Worm (Caenorhabditis elegans) whole organism, L1 larva: ENCODE data around the gene nlp-63.

Source experiments
- C16A3.4 ChIP-seq: fragments of 150-350 bp; optimal IDR thresholded peaks from 2 replicates; lab custom pipeline; 2014; ENCODE audit warnings: missing biosample characterization, missing genetic modification characterization
- aha-1 ChIP-seq: fragments of 150-350 bp; optimal IDR thresholded peaks from 2 replicates; lab custom pipeline; 2014; ENCODE audit warnings: missing biosample characterization, missing genetic modification characterization
- aly-2 ChIP-seq: fragments of 150-350 bp; optimal IDR thresholded peaks from 2 replicates; lab custom pipeline; 2014; ENCODE audit warnings: missing biosample characterization, missing genetic modification characterization
- ama-1 ChIP-seq: fragments of 150-350 bp; optimal IDR thresholded peaks from 2 replicates; lab custom pipeline; 2014
- blmp-1 ChIP-seq: fragments of 150-350 bp; optimal IDR thresholded peaks from 2 replicates; lab custom pipeline; 2014; ENCODE audit warnings: missing biosample characterization, missing genetic modification characterization
- ceh-63 ChIP-seq: fragments of 200-800 bp; sonication (Bioruptor generic); optimal IDR thresholded peaks from 2 replicates; lab custom pipeline; 2018; ENCODE audit warnings: mild to moderate bottlenecking, missing genetic modification characterization, missing compliant biosample characterization
- ceh-8 ChIP-seq: fragments of 200-800 bp; sonication (Bioruptor generic); optimal IDR thresholded peaks from 2 replicates; lab custom pipeline; 2018; ENCODE audit warnings: mild to moderate bottlenecking, missing genetic modification characterization, moderate library complexity, missing compliant biosample characterization
- ceh-82 ChIP-seq, 3 experiments: fragments of 150-350 bp in 1 of 3; sonication (generic microtip) in 2 of 3; optimal IDR thresholded peaks; 2 replicates each; lab custom pipeline; 2014 to 2017; ENCODE audit warnings: missing biosample characterization in 3 of 3, missing genetic modification characterization in 3 of 3
- dpl-1 ChIP-seq, 3 experiments: fragments of 150-350 bp in 2 of 3; sonication (generic microtip) in 1 of 3; optimal IDR thresholded peaks; 2 replicates each; lab custom pipeline; 2014 to 2017; ENCODE audit warnings: missing biosample characterization in 3 of 3, missing genetic modification characterization in 3 of 3, missing genetic modification reagents in 3 of 3
- dsc-1 ChIP-seq: sonication (generic microtip); optimal IDR thresholded peaks from 2 replicates; lab custom pipeline; 2016; ENCODE audit warnings: mild to moderate bottlenecking, missing genetic modification characterization, missing compliant biosample characterization
- efl-1 ChIP-seq, 4 experiments: fragments of 150-350 bp; optimal IDR thresholded peaks in 3 of 4; peaks in 1 of 4; 1 replicate in 1 of 4; 2 replicates in 3 of 4; lab custom pipeline; 2014; ENCODE audit warnings: missing biosample characterization in 2 of 4, missing genetic modification characterization in 2 of 4, missing genetic modification reagents in 2 of 4
- egl-13 ChIP-seq: sonication (generic microtip); optimal IDR thresholded peaks from 2 replicates; lab custom pipeline; 2016; ENCODE audit warnings: missing genotype, missing genetic modification reagents, missing genetic modification characterization, missing compliant biosample characterization
- elt-2 ChIP-seq: sonication (generic microtip); optimal IDR thresholded peaks from 2 replicates; lab custom pipeline; 2016; ENCODE audit warnings: missing genetic modification characterization, mild to moderate bottlenecking, inconsistent platforms, missing compliant biosample characterization, missing genetic modification reagents
- elt-3 ChIP-seq, 6 experiments: fragments of 150-350 bp in 1 of 6; sonication (generic microtip); optimal IDR thresholded peaks; 2 replicates each; lab custom pipeline; 2017 to 2018; ENCODE audit warnings: missing biosample characterization in 6 of 6, missing genetic modification characterization in 6 of 6, inconsistent platforms in 1 of 6
- fkh-10 ChIP-seq: sonication (generic microtip); optimal IDR thresholded peaks from 2 replicates; lab custom pipeline; 2017; ENCODE audit warnings: missing biosample characterization, missing genetic modification reagents, missing genetic modification characterization
- fkh-4 ChIP-seq: sonication (generic microtip); optimal IDR thresholded peaks from 2 replicates; lab custom pipeline; 2016; ENCODE audit warnings: missing compliant biosample characterization, missing genetic modification characterization, borderline replicate concordance
- fos-1 ChIP-seq: fragments of 150-350 bp; optimal IDR thresholded peaks from 2 replicates; lab custom pipeline; 2014; ENCODE audit warnings: missing biosample characterization, missing genetic modification characterization
- hpl-2 ChIP-seq: fragments of 150-350 bp; optimal IDR thresholded peaks from 2 replicates; lab custom pipeline; 2014; ENCODE audit warnings: missing biosample characterization, missing genetic modification reagents, missing genetic modification characterization
- irx-1 ChIP-seq: sonication (generic microtip); optimal IDR thresholded peaks from 2 replicates; lab custom pipeline; 2016; ENCODE audit warnings: missing genetic modification characterization, missing compliant biosample characterization
- isw-1 ChIP-seq: fragments of 200-800 bp; sonication (Bioruptor generic); IDR thresholded peaks from 2 replicates; pipeline ENCODE4 v1.3.6; 2022; ENCODE audit warnings: missing genetic modification characterization, missing compliant biosample characterization
- jun-1 ChIP-seq: fragments of 150-350 bp; optimal IDR thresholded peaks from 2 replicates; lab custom pipeline; 2014; ENCODE audit warnings: missing biosample characterization, missing genetic modification reagents, missing genetic modification characterization
- lin-14 ChIP-seq: fragments of 200-800 bp; sonication (Bioruptor generic); optimal IDR thresholded peaks from 2 replicates; lab custom pipeline; 2018; ENCODE audit warnings: mild to moderate bottlenecking, missing genetic modification characterization, moderate library complexity, missing compliant biosample characterization
- lin-35 ChIP-seq, 2 experiments: fragments of 150-350 bp; optimal IDR thresholded peaks; 2 replicates each; lab custom pipeline; 2014; ENCODE audit warnings: missing biosample characterization in 2 of 2, missing genetic modification characterization in 2 of 2, missing genetic modification reagents in 2 of 2
- lir-3 ChIP-seq: sonication (generic microtip); optimal IDR thresholded peaks from 2 replicates; lab custom pipeline; 2016; ENCODE audit warnings: mild to moderate bottlenecking, missing genetic modification characterization, moderate library complexity, missing compliant biosample characterization; ENCODE audit not compliant: poor library complexity
- mab-9 ChIP-seq: fragments of 200-800 bp; sonication (Bioruptor generic); IDR thresholded peaks from 2 replicates; pipeline ENCODE4 v1.3.6; 2022; ENCODE audit warnings: missing genetic modification reagents, missing genetic modification characterization, missing compliant biosample characterization
- mef-2 ChIP-seq: fragments of 150-350 bp; optimal IDR thresholded peaks from 2 replicates; lab custom pipeline; 2014; ENCODE audit warnings: missing biosample characterization, missing genetic modification characterization
- nhr-12 ChIP-seq: sonication (generic microtip); optimal IDR thresholded peaks from 2 replicates; lab custom pipeline; 2017; ENCODE audit warnings: missing biosample characterization, missing genetic modification characterization
- nhr-19 ChIP-seq: fragments of 200-800 bp; sonication (Bioruptor generic); conservative IDR thresholded peaks from 2 replicates; pipeline ENCODE4 v1.3.6; 2022; ENCODE audit warnings: missing genetic modification characterization, missing compliant biosample characterization
- nhr-20 ChIP-seq: sonication (generic microtip); optimal IDR thresholded peaks from 2 replicates; lab custom pipeline; 2016; ENCODE audit warnings: mild to moderate bottlenecking, missing genetic modification characterization, missing compliant biosample characterization
- nhr-47 ChIP-seq: sonication (generic microtip); optimal IDR thresholded peaks from 2 replicates; lab custom pipeline; 2016; ENCODE audit warnings: mild to moderate bottlenecking, missing genetic modification characterization, moderate library complexity, missing compliant biosample characterization
- nhr-71 ChIP-seq: sonication (generic microtip); optimal IDR thresholded peaks from 2 replicates; lab custom pipeline; 2016; ENCODE audit warnings: mild to moderate bottlenecking, missing genetic modification characterization, moderate library complexity, missing compliant biosample characterization
- nhr-76 ChIP-seq: sonication (generic microtip); optimal IDR thresholded peaks from 2 replicates; lab custom pipeline; 2017; ENCODE audit warnings: missing biosample characterization, missing genetic modification characterization
- nhr-77 ChIP-seq: fragments of 150-350 bp; optimal IDR thresholded peaks from 2 replicates; lab custom pipeline; 2014; ENCODE audit warnings: missing biosample characterization, missing genetic modification characterization
- pax-3 ChIP-seq: fragments of 200-800 bp; sonication (Bioruptor generic); optimal IDR thresholded peaks from 2 replicates; lab custom pipeline; 2018; ENCODE audit warnings: mild to moderate bottlenecking, missing genetic modification characterization, moderate library complexity, missing compliant biosample characterization
- rnt-1 ChIP-seq: sonication (generic microtip); optimal IDR thresholded peaks from 2 replicates; lab custom pipeline; 2016; ENCODE audit warnings: mild to moderate bottlenecking, missing genetic modification characterization, moderate library complexity, missing compliant biosample characterization
- skn-1 ChIP-seq: fragments of 150-350 bp; optimal IDR thresholded peaks from 2 replicates; lab custom pipeline; 2014; ENCODE audit warnings: missing biosample characterization, missing genetic modification characterization
- sox-4 ChIP-seq: sonication (generic microtip); optimal IDR thresholded peaks from 2 replicates; lab custom pipeline; 2016; ENCODE audit warnings: missing genetic modification characterization, missing compliant biosample characterization
- sup-37 ChIP-seq: fragments of 200-800 bp; sonication (Bioruptor generic); optimal IDR thresholded peaks from 2 replicates; lab custom pipeline; 2018; ENCODE audit warnings: mild to moderate bottlenecking, missing genetic modification characterization, missing compliant biosample characterization
- swsn-7 ChIP-seq: sonication (generic microtip); optimal IDR thresholded peaks from 2 replicates; lab custom pipeline; 2016; ENCODE audit warnings: missing genetic modification characterization, missing compliant biosample characterization
- tbx-2 ChIP-seq: sonication (generic microtip); optimal IDR thresholded peaks from 2 replicates; lab custom pipeline; 2016; ENCODE audit warnings: missing genetic modification characterization, missing compliant biosample characterization
- unc-130 ChIP-seq: fragments of 150-350 bp; optimal IDR thresholded peaks from 2 replicates; lab custom pipeline; 2017; ENCODE audit warnings: missing biosample characterization, missing genetic modification characterization, inconsistent platforms
- unc-30 ChIP-seq: sonication (generic microtip); optimal IDR thresholded peaks from 2 replicates; lab custom pipeline; 2017; ENCODE audit warnings: missing biosample characterization, missing genetic modification characterization
- unc-86 ChIP-seq: sonication (generic microtip); optimal IDR thresholded peaks from 2 replicates; lab custom pipeline; 2016; ENCODE audit warnings: missing genetic modification characterization, missing compliant biosample characterization
- vab-15 ChIP-seq: sonication (generic microtip); optimal IDR thresholded peaks from 2 replicates; lab custom pipeline; 2017; ENCODE audit warnings: missing genotype, mild to moderate bottlenecking, missing genetic modification characterization, missing compliant biosample characterization
- zag-1 ChIP-seq: fragments of 150-350 bp; optimal IDR thresholded peaks from 2 replicates; lab custom pipeline; 2014; ENCODE audit warnings: missing biosample characterization, missing genetic modification characterization
- zip-4 ChIP-seq: fragments of 200-800 bp; sonication (Bioruptor generic); optimal IDR thresholded peaks from 2 replicates; lab custom pipeline; 2018; ENCODE audit warnings: mild to moderate bottlenecking, missing genetic modification characterization, moderate library complexity, missing compliant biosample characterization
- ztf-11 ChIP-seq, 2 experiments: sonication (generic microtip); optimal IDR thresholded peaks; 2 replicates each; lab custom pipeline; 2016 to 2017; ENCODE audit warnings: missing genetic modification characterization in 2 of 2, missing biosample characterization in 1 of 2, missing compliant biosample characterization in 1 of 2

The nlp-63 gene

DNA sequence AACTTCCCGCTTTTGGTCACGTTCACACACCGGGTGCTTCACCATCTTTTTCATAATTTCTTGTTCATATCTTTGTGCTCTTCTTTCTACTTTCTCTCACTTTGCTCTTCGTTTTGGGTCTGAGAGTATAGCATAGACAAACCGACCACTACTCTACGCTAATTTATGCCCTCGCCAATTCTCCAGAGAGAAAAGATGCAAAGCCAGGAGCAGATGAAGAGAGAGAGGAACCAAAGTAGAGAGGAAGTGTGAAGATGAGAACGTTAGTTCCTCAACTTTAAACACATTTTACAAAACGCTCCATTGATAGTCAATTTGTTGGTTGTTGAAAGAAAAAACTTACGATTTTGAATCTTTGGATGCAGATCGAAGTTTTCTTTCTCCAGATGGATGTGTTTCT is 12.5 kb downstream of the nlp-63 start:
- no peak for TF ChIP-seq tbx-2 (tag; lab: Kevin White, UChicago)
- no peak for TF ChIP-seq efl-1 (optimal IDR thresholded peaks at IDR 0.05; lab: Kevin White, UChicago)
- peak in 1 of 2 experiments; percentile 91 for TF ChIP-seq efl-1 (GFP tag; optimal IDR thresholded peaks at IDR 0.05 in 1 of 2; lab: Kevin White, UChicago)
- TF ChIP-seq, all 84 proteins: peak for 1

DNA sequence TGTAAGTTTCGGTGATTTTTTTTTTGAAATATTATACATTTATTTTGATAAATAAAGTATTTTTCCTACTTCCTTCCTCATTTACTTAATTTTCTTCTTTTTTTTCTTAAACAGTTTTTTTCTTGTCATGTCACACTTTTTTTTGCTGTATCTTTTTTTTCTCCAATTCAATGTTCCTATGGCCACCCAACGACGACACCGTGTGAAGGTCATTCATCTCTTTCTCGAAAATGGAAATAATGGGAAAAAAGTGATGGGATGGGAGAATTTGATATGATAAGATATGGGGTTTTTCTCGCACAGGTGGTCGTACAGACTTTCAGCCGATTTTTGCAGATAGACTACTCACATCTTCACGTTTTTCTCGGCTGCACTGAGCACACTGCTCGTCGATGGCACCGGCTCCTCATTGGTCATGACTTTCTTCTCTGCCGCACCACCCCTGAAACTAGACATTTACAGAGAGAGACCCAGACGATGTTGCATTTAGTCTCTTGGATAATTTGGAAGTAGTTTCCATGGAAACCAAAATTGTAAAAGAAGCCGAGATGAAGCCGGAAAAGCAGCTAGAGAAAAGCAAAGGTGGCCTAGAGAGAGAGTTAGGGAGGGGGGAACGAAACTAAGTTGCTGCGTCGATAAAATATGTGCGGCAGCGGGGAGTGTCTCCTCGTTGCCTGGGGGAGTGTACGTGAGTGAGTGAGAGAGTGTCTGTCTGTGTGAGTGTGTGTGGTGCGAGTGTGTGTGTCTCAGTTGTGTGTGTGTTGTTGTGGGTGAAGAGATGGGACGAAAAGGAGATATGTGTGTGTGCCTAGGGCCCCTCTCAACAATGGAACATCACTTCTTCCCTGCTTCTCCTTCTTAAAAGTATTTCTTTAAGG is 13.9 kb downstream of the nlp-63 start, which contains the start of gene daf-19:
TSS of gene daf-19 (minus strand) at position 442 of the 878 bp plus-strand sequence.
- TF ChIP-seq lin-35 (GFP tag; optimal IDR thresholded peaks at IDR 0.05; lab: Kevin White, UChicago) = peak; percentile 28 to 50
- TF ChIP-seq lir-3 = peak; percentile 16
- peak; percentile 34 for TF ChIP-seq ama-1 (lab: Kevin White, UChicago)
- peak in 2 of 3 experiments; percentile 30 to 71 for TF ChIP-seq ceh-82 (tag; optimal IDR thresholded peaks at IDR 0.05; lab: Kevin White, UChicago)
- peak; percentile 61 for TF ChIP-seq nhr-77 (tag; lab: Kevin White, UChicago)
- no peak for TF ChIP-seq unc-130 (tag; lab: Kevin White, UChicago)
- TF ChIP-seq isw-1 = peak; percentile 20
- TF ChIP-seq C16A3.4 (tag; lab: Kevin White, UChicago) = peak; percentile 16
- no peak for TF ChIP-seq nhr-12 (tag; lab: Kevin White, UChicago)
- TF ChIP-seq nhr-47 (tag; lab: Kevin White, UChicago) = peak; percentile 77
- TF ChIP-seq nhr-19 (GFP tag; lab: Robert Waterston, UW) = peak; percentile 30; the same call in 1 of the 2 replicates
- TF ChIP-seq elt-2 (tag; lab: Kevin White, UChicago) = no peak
- TF ChIP-seq hpl-2 (GFP tag; lab: Kevin White, UChicago) = no peak
- peak; percentile 52 for TF ChIP-seq unc-86
- no peak for TF ChIP-seq aly-2 (tag; lab: Kevin White, UChicago)
- peak; percentile 59 for TF ChIP-seq blmp-1 (tag; lab: Kevin White, UChicago)
- TF ChIP-seq nhr-20 = peak; percentile 52
- no peak for TF ChIP-seq zag-1 (tag; lab: Kevin White, UChicago)
- TF ChIP-seq jun-1 = peak; percentile 11
- TF ChIP-seq zip-4 (GFP tag; lab: Kevin White, UChicago) = peak; percentile 3
- peak; percentile 66 for TF ChIP-seq nhr-71 (tag; lab: Kevin White, UChicago)
- TF ChIP-seq ztf-11 (tag; optimal IDR thresholded peaks at IDR 0.05; lab: Kevin White, UChicago) = peak in 1 of 2 experiments; percentile 73
- peak; percentile 63 for TF ChIP-seq swsn-7 (tag; lab: Kevin White, UChicago)
- TF ChIP-seq rnt-1 (tag; lab: Kevin White, UChicago) = peak; percentile 50
- peak; percentile 39 for TF ChIP-seq irx-1
- TF ChIP-seq efl-1 (optimal IDR thresholded peaks at IDR 0.05; lab: Kevin White, UChicago) = peak; percentile 27 to 35
- peak in 1 of 2 experiments; percentile 18 for TF ChIP-seq efl-1 (GFP tag; optimal IDR thresholded peaks at IDR 0.05 in 1 of 2; lab: Kevin White, UChicago)
- TF ChIP-seq nhr-76 (tag; lab: Kevin White, UChicago) = no peak
- TF ChIP-seq ceh-8 (GFP tag; lab: Kevin White, UChicago) = no peak
- TF ChIP-seq fkh-10 (GFP tag; lab: Kevin White, UChicago) = peak; percentile 35
- no peak for TF ChIP-seq ceh-63
- peak; percentile 76 for TF ChIP-seq lin-14 (GFP tag; lab: Kevin White, UChicago)
- peak; percentile 45 for TF ChIP-seq tbx-2 (tag; lab: Kevin White, UChicago)
- TF ChIP-seq elt-3 (tag; optimal IDR thresholded peaks at IDR 0.05; lab: Kevin White, UChicago) = peak in 2 of 6 experiments; percentile 28 to 88
- TF ChIP-seq vab-15 (tag; lab: Kevin White, UChicago) = no peak
- peak; percentile 51 for TF ChIP-seq sox-4 (tag; lab: Kevin White, UChicago)
- peak; percentile 68 for TF ChIP-seq dsc-1
- no peak for TF ChIP-seq mef-2 (tag; lab: Kevin White, UChicago)
- no peak for TF ChIP-seq sup-37 (GFP tag; lab: Kevin White, UChicago)
- TF ChIP-seq fkh-4 = no peak
- TF ChIP-seq dpl-1 (GFP tag; optimal IDR thresholded peaks at IDR 0.05; lab: Kevin White, UChicago) = peak in 2 of 3 experiments; percentile 10 to 19
- peak; percentile 61 for TF ChIP-seq fos-1
- peak; percentile 60 for TF ChIP-seq pax-3 (tag; lab: Kevin White, UChicago)
- no peak for TF ChIP-seq unc-30 (tag; lab: Kevin White, UChicago)
- no peak for TF ChIP-seq mab-9 (GFP tag; lab: Robert Waterston, UW)
- no peak for TF ChIP-seq aha-1 (tag; lab: Kevin White, UChicago)
- TF ChIP-seq skn-1 (tag; lab: Kevin White, UChicago) = peak; percentile 49
- peak; percentile 75 for TF ChIP-seq egl-13 (tag; lab: Kevin White, UChicago)
